Fruit fly (Drosophila melanogaster): ENCODE results near the gene Arf1.

Arf1 gene

DNA sequence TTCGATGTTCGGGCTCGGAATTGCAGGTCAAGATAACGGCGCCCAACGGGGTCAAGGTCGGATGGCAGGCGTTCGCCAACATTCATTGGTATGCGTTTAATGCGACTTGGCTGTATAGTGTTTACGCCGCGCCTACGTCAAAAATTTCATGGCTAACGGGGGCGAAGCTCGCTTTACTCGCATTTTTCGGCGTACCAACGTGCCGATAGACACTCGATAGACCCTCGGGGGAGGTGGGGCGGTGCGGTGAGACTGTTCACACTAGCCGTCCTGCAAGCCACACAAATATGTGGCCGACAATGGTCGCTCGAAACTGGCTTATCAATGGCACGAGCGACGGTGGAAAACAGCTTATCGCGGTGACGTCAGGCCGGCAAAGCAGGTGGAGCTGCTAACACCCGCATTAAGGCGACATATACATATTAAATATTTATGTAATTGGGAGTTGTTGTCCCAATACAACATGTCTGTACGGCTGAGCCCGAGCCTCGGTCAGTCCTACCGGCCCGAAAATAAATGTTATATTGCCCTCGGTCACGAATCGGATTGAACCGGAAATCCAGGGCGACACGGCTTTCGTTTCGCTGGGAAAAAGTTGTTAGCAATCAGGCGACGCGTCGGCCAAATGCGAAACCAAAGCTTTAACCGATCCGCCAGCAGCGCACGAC, 16.7 kb upstream of the Arf1 start (continued):
- no peak for TF ChIP-seq Opbp (GFP tag; IDR thresholded peaks at IDR 0.05; ENCODE audit: partially characterized antibody)
- no peak for TF ChIP-seq lbe (GFP tag; optimal IDR thresholded peaks at IDR 0.05)
- TF ChIP-seq NC2α (GFP tag; optimal IDR thresholded peaks at IDR 0.05) = no peak
- TF ChIP-seq Ptx1 (GFP tag; IDR thresholded peaks at IDR 0.05) = no peak
- peak; percentile 54 for TF ChIP-seq exex (tag; optimal IDR thresholded peaks at IDR 0.05)
- TF ChIP-seq Poxn (GFP tag; IDR thresholded peaks at IDR 0.05) = no peak
- TF ChIP-seq mam (GFP tag; optimal IDR thresholded peaks at IDR 0.05) = no peak
- TF ChIP-seq tna (GFP tag; IDR thresholded peaks at IDR 0.05; ENCODE audit: partially characterized antibody) = no peak; the same call in 1 of the 2 replicates
- TF ChIP-seq Dek (tag; optimal IDR thresholded peaks at IDR 0.05) = no peak
- TF ChIP-seq fd102C (GFP tag; optimal IDR thresholded peaks at IDR 0.05) = no peak
- no peak for TF ChIP-seq dan (GFP tag; IDR thresholded peaks at IDR 0.05)
- no peak for TF ChIP-seq cato (GFP tag; optimal IDR thresholded peaks at IDR 0.05; ENCODE audit: borderline replicate concordance)
- no peak for TF ChIP-seq CG12744 (GFP tag; optimal IDR thresholded peaks at IDR 0.05)
- TF ChIP-seq trem (tag; optimal IDR thresholded peaks at IDR 0.05) = no peak
- TF ChIP-seq CG5245 (GFP tag; optimal IDR thresholded peaks at IDR 0.05) = no peak
- TF ChIP-seq CG8281 (tag; optimal IDR thresholded peaks at IDR 0.05) = no peak
- no peak for TF ChIP-seq tap (tag; optimal IDR thresholded peaks at IDR 0.05)
- TF ChIP-seq croc (GFP tag; conservative IDR thresholded peaks at IDR 0.05) = no peak
- no peak for TF ChIP-seq Elba2 (GFP tag; optimal IDR thresholded peaks at IDR 0.05)
- peak in 1 of 2 experiments; percentile 57 for TF ChIP-seq Eip74EF (GFP tag; optimal IDR thresholded peaks at IDR 0.05)
- no peak for TF ChIP-seq CG4424 (GFP tag; optimal IDR thresholded peaks at IDR 0.05)
- peak; percentile 12; the same call in 1 of the 2 replicates for TF ChIP-seq Adf1 (GFP tag; IDR thresholded peaks at IDR 0.05)

DNA sequence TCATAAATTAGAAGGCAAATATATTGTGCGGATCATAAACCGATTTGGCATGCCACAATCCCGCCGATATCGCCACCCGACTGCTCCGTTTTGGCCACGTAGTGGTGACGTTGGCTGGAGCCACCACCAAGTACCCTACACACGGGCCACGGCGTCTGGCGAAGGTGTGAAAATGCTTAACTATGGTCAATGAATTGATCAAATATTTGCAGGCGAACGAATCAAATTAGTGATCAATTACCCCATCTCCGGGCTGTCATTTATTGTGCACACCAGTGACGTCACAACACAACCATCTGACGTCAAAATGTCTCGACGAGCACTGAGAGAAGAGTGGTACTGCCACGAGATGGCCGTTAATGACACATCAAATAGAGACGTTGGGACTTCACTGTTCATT, 15.6 kb upstream of the Arf1 start:
- no peak for TF ChIP-seq CG2889 (GFP tag; IDR thresholded peaks at IDR 0.05)
- no peak for TF ChIP-seq CG9797 (GFP tag; optimal IDR thresholded peaks at IDR 0.05)
- no peak for TF ChIP-seq CG7963 (GFP tag; IDR thresholded peaks at IDR 0.05; ENCODE audit: partially characterized antibody)
- TF ChIP-seq ci (GFP tag; IDR thresholded peaks at IDR 0.05) = 0 out of 3 replicates have a peak, but pooled peaks have one; percentile 22
- no peak for TF ChIP-seq Meics (GFP tag; optimal IDR thresholded peaks at IDR 0.05)
- TF ChIP-seq otp (GFP tag; IDR thresholded peaks at IDR 0.05) = peak; percentile 66; the same call in 1 of the 3 replicates
- TF ChIP-seq wdn (GFP tag; IDR thresholded peaks at IDR 0.05) = no peak
- TF ChIP-seq CG3847 (GFP tag; IDR thresholded peaks at IDR 0.05) = no peak
- TF ChIP-seq CG31224 (GFP tag; IDR thresholded peaks at IDR 0.05) = 0 out of 2 replicates have a peak, but pooled peaks have one; percentile 20
- TF ChIP-seq CG9817 (tag; optimal IDR thresholded peaks at IDR 0.05) = no peak
- TF ChIP-seq Abd-B (GFP tag; optimal IDR thresholded peaks at IDR 0.05) = no peak
- 0 out of 2 replicates have a peak, but pooled peaks have one; percentile 8 for TF ChIP-seq CG42726 (GFP tag; IDR thresholded peaks at IDR 0.05; ENCODE audit: partially characterized antibody)
- peak; percentile 27 for TF ChIP-seq exex (tag; optimal IDR thresholded peaks at IDR 0.05)
- no peak for TF ChIP-seq grau (tag; optimal IDR thresholded peaks at IDR 0.05)
- TF ChIP-seq Chrac-16 (GFP tag; optimal IDR thresholded peaks at IDR 0.05) = no peak
- TF ChIP-seq Bgb (GFP tag; IDR thresholded peaks at IDR 0.05; ENCODE audit: partially characterized antibody) = no peak
- no peak for TF ChIP-seq dpn (GFP tag; optimal IDR thresholded peaks at IDR 0.05)
- peak; percentile 16 for TF ChIP-seq BtbVII (GFP tag; optimal IDR thresholded peaks at IDR 0.05)
- no peak for TF ChIP-seq pfk (GFP tag; optimal IDR thresholded peaks at IDR 0.05)
- TF ChIP-seq CG12299 (tag; optimal IDR thresholded peaks at IDR 0.05) = no peak
- no peak for TF ChIP-seq sens-2 (GFP tag; IDR thresholded peaks at IDR 0.05)
- no peak for TF ChIP-seq CG7556 (GFP tag; optimal IDR thresholded peaks at IDR 0.05)
- TF ChIP-seq sug (tag; optimal IDR thresholded peaks at IDR 0.05) = peak; percentile 16
- TF ChIP-seq lab (GFP tag; optimal IDR thresholded peaks at IDR 0.05) = peak; percentile 1

All from whole organism, embryonic.